Worm (Caenorhabditis elegans): ENCODE measurements around the gene Y32B12B.1.

Gene Y32B12B.1

DNA sequence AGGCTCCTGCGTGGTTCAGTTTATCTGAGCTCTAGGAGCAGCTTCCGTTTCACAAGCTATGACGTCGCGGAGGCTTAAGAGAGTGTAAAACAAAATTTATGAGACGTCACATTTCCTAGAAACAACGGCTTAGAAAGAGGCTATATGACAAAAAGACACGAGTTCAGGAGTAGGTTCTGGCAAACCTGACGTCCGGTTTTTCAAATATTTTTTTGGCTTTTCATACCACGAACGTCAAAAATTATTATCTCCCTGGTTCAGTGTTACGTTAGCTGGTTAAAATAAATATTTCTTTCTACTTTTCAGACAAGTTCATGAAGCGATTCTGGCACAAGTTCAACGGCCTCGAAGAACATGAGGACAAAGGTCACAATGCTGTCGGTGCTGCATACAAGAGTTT, 9.0 kb upstream of the Y32B12B.1 start, which contains the start of gene F36D3.16:
Gene F36D3.16, plus strand, starts transcription at position 301 of the 400 bp plus-strand sequence.
- TF ChIP-seq ceh-58 (GFP tag; IDR thresholded peaks at IDR 0.05) (no peak), akir-1 (GFP tag; optimal IDR thresholded peaks at IDR 0.05) (no peak), somi-1 (GFP tag; optimal IDR thresholded peaks at IDR 0.05) (no peak), cebp-1 (GFP tag; IDR thresholded peaks at IDR 0.05) (no peak), cebp-1 (tag; optimal IDR thresholded peaks at IDR 0.05) (no peak), nfya-2 (GFP tag; IDR thresholded peaks at IDR 0.05) (no peak), B0261.1 (tag; optimal IDR thresholded peaks at IDR 0.05) (no peak), Y53F4B.3 (GFP tag; IDR thresholded peaks at IDR 0.05) (no peak), snpc-1.1 (tag; optimal IDR thresholded peaks at IDR 0.05; ENCODE audit: insufficient read depth) (no peak), F10E7.11 (tag; optimal IDR thresholded peaks at IDR 0.05) (no peak), nhr-120 (GFP tag; IDR thresholded peaks at IDR 0.05) (no peak), lin-35 (GFP tag; optimal IDR thresholded peaks at IDR 0.05) (no peak), ZK185.1 (tag; optimal IDR thresholded peaks at IDR 0.05; ENCODE audit: poor library complexity, severe bottlenecking) (no peak), ztf-22 (GFP tag; optimal IDR thresholded peaks at IDR 0.05) (no peak), rpc-1 (optimal IDR thresholded peaks at IDR 0.05) (no peak), rpc-1 (tag; optimal IDR thresholded peaks at IDR 0.05) (no peak), athp-1 (tag; optimal IDR thresholded peaks at IDR 0.05) (no peak), bed-1 (GFP tag; IDR thresholded peaks at IDR 0.05) (no peak), ztf-28 (GFP tag; IDR thresholded peaks at IDR 0.05) (no peak)

- no peak for TF ChIP-seq zfh-2 (GFP tag; conservative IDR thresholded peaks at IDR 0.05)
- no peak for TF ChIP-seq sptf-2 (GFP tag; optimal IDR thresholded peaks at IDR 0.05)
- no peak for TF ChIP-seq nfya-1 (tag; optimal IDR thresholded peaks at IDR 0.05; ENCODE audit: borderline replicate concordance, insufficient read depth)
- TF ChIP-seq hlh-26 (GFP tag; conservative IDR thresholded peaks at IDR 0.05) = no peak
- TF ChIP-seq nhr-90 (tag; optimal IDR thresholded peaks at IDR 0.05) = no peak
Measured at ce11 chrV:16534000-16534399, 2.8 kb upstream of the Y32B12B.1 start, which contains the start of gene cpr-2. Gene cpr-2 (minus strand): TSS chrV:16534100.

DNA sequence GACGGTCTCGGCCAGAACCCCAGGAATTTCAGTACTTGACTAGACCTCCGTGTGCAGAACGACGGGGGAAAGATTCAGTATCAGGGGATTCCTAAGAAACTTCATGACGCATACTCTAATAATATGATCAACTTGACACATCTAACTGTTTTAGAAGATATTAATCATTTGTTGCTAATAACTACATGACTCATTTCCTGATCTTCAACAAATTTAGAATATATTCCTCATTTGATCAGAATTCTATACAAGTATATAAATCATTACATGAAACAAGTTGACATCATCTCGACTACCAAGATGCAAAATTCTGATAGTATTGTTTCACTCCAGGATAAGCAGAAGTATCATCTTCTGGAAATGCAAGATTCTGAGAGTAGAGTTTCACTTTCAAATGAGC, 1.6 kb upstream of the Y32B12B.1 start, which contains the start of gene Y32B12B.8:
Gene Y32B12B.8, plus strand, starts transcription at position 301 of the 400 bp plus-strand sequence.
- TF ChIP-seq let-526 (GFP tag; IDR thresholded peaks at IDR 0.05) (no peak), pha-4 (tag; optimal IDR thresholded peaks at IDR 0.05) (no peak), atf-7 (tag; optimal IDR thresholded peaks at IDR 0.05) (no peak), Y53G8AR.9 (GFP tag; conservative IDR thresholded peaks at IDR 0.05) (no peak), snpc-4 (GFP tag; optimal IDR thresholded peaks at IDR 0.05) (no peak), snpc-4 (tag; optimal IDR thresholded peaks at IDR 0.05) (no peak), Y79H2A.3 (GFP tag; conservative IDR thresholded peaks at IDR 0.05) (no peak), B0035.1 (tag; optimal IDR thresholded peaks at IDR 0.05) (no peak), lin-54 (GFP tag; optimal IDR thresholded peaks at IDR 0.05) (no peak), madf-8 (GFP tag; conservative IDR thresholded peaks at IDR 0.05) (no peak), zfh-2 (GFP tag; conservative IDR thresholded peaks at IDR 0.05) (no peak), cebp-2 (GFP tag; IDR thresholded peaks at IDR 0.05) (no peak), snpc-1.3 (tag; optimal IDR thresholded peaks at IDR 0.05; ENCODE audit: insufficient read depth) (no peak), ztf-22 (GFP tag; optimal IDR thresholded peaks at IDR 0.05) (no peak)
